Fruit fly (Drosophila melanogaster) whole organism, embryonic: Measurements from ENCODE around the gene lilli.

Source experiments
- CG10431 ChIP-seq: fragments of 200-800 bp; sonication (Bioruptor generic); optimal IDR thresholded peaks from 3 replicates; lab custom pipeline; 2018; ENCODE audit warnings: missing biosample characterization, mild to moderate bottlenecking, missing genetic modification characterization
- CG10543 ChIP-seq: fragments of 200-800 bp; sonication (Bioruptor generic); optimal IDR thresholded peaks from 3 replicates; lab custom pipeline; 2017; ENCODE audit warnings: missing biosample characterization, mild to moderate bottlenecking, missing genetic modification characterization, moderate library complexity
- CG11398 ChIP-seq: fragments of 200-800 bp; sonication (Bioruptor generic); optimal IDR thresholded peaks from 2 replicates; lab custom pipeline; 2016; ENCODE audit warnings: missing biosample characterization, missing genetic modification characterization
- CG13775 ChIP-seq: fragments of 200-800 bp; sonication (Bioruptor generic); optimal IDR thresholded peaks from 3 replicates; lab custom pipeline; 2017; ENCODE audit warnings: missing biosample characterization, mild to moderate bottlenecking, missing genetic modification characterization
- CG17186 ChIP-seq: fragments of 200-800 bp; sonication (Bioruptor generic); optimal IDR thresholded peaks from 3 replicates; lab custom pipeline; 2017; ENCODE audit warnings: missing biosample characterization, missing genetic modification reagents, missing genetic modification characterization
- CG18011 ChIP-seq: fragments of 200-800 bp; sonication (Bioruptor generic); optimal IDR thresholded peaks from 2 replicates; lab custom pipeline; 2017; ENCODE audit warnings: missing biosample characterization, missing genetic modification characterization, mild to moderate bottlenecking, moderate library complexity, missing genotype
- CG42726 ChIP-seq: fragments of 200-800 bp; sonication (Bioruptor generic); IDR thresholded peaks from 2 replicates; pipeline ENCODE4 v1.3.6; 2022; ENCODE audit warnings: missing biosample characterization, missing genetic modification characterization; ENCODE audit not compliant: partially characterized antibody
- CG4707 ChIP-seq: fragments of 200-800 bp; sonication (Bioruptor generic); optimal IDR thresholded peaks from 2 replicates; lab custom pipeline; 2018; ENCODE audit warnings: missing biosample characterization, mild to moderate bottlenecking, missing genetic modification characterization, moderate library complexity
- CG5180 ChIP-seq: fragments of 200-800 bp; sonication (Bioruptor generic); optimal IDR thresholded peaks from 3 replicates; lab custom pipeline; 2017; ENCODE audit warnings: missing biosample characterization, missing genetic modification characterization, mild to moderate bottlenecking, moderate library complexity, missing genetic modification reagents
- CG8388 ChIP-seq: fragments of 200-800 bp; sonication (Bioruptor generic); optimal IDR thresholded peaks from 2 replicates; lab custom pipeline; 2019; ENCODE audit warnings: missing biosample characterization, mild to moderate bottlenecking, missing genetic modification characterization, moderate library complexity
- D19A ChIP-seq: fragments of 200-800 bp; optimal IDR thresholded peaks from 3 replicates; lab custom pipeline; 2019; ENCODE audit warnings: missing biosample characterization, mild to moderate bottlenecking, missing genetic modification characterization, moderate library complexity
- Deaf1 ChIP-seq: fragments of 200-800 bp; optimal IDR thresholded peaks from 3 replicates; lab custom pipeline; 2019; ENCODE audit warnings: missing biosample characterization, mild to moderate bottlenecking, missing genetic modification characterization, moderate library complexity
- Eip74EF ChIP-seq, 2 experiments: fragments of 200-800 bp in 1 of 2; fragments of >200 bp in 1 of 2; sonication (Bioruptor generic) in 1 of 2; optimal IDR thresholded peaks; 2 replicates each; lab custom pipeline; 2017 to 2019; ENCODE audit warnings: missing biosample characterization in 2 of 2, missing genetic modification characterization in 2 of 2, mild to moderate bottlenecking in 1 of 2, moderate library complexity in 1 of 2
- GATAe ChIP-seq: fragments of 200-800 bp; sonication (Bioruptor generic); conservative IDR thresholded peaks from 2 replicates; pipeline ENCODE4 v1.3.6; 2022; ENCODE audit warnings: missing biosample characterization, missing genetic modification characterization
- Gsc ChIP-seq: fragments of 200-800 bp; sonication (Bioruptor generic); IDR thresholded peaks from 2 replicates; pipeline ENCODE4 v1.3.6; 2022; ENCODE audit warnings: missing biosample characterization, missing genetic modification characterization
- Gug ChIP-seq: fragments of 200-800 bp; sonication (Bioruptor generic); IDR thresholded peaks from 4 replicates; pipeline ENCODE4 v1.3.6; 2022; ENCODE audit warnings: missing biosample characterization, missing genetic modification characterization
- HmgD ChIP-seq: fragments of 200-800 bp; sonication (Bioruptor generic); optimal IDR thresholded peaks from 3 replicates; lab custom pipeline; 2016; ENCODE audit warnings: missing biosample characterization, missing genetic modification characterization
- Neu2 ChIP-seq: fragments of 200-800 bp; sonication (Bioruptor generic); optimal IDR thresholded peaks from 3 replicates; lab custom pipeline; 2016; ENCODE audit warnings: missing biosample characterization, missing genetic modification characterization, borderline replicate concordance
- Nf-YC ChIP-seq: fragments of 200-800 bp; optimal IDR thresholded peaks from 3 replicates; lab custom pipeline; 2019; ENCODE audit warnings: missing biosample characterization, mild to moderate bottlenecking, missing genetic modification characterization, moderate library complexity
- Pdp1 ChIP-seq, 2 experiments: fragments of 200-800 bp; sonication (Bioruptor generic); optimal IDR thresholded peaks; 3 replicates each; lab custom pipeline; 2016; ENCODE audit warnings: missing biosample characterization in 2 of 2, missing genetic modification characterization in 2 of 2, mild to moderate bottlenecking in 1 of 2, moderate library complexity in 1 of 2
- Sry-β ChIP-seq: fragments of 200-800 bp; sonication (Bioruptor generic); optimal IDR thresholded peaks from 2 replicates; lab custom pipeline; 2018; ENCODE audit warnings: missing biosample characterization, mild to moderate bottlenecking, missing genetic modification characterization, moderate library complexity
- Stat92E ChIP-seq, 3 experiments: fragments of >200 bp in 2 of 3; fragments of 200-800 bp in 1 of 3; sonication (Bioruptor generic) in 1 of 3; optimal IDR thresholded peaks; 2 replicates each; lab custom pipeline; 2017 to 2019; ENCODE audit warnings: missing biosample characterization in 3 of 3, missing genetic modification characterization in 3 of 3, mild to moderate bottlenecking in 1 of 3, moderate library complexity in 1 of 3
- ato ChIP-seq: fragments of 200-800 bp; sonication (Bioruptor generic); IDR thresholded peaks from 2 replicates; pipeline ENCODE4 v1.3.6; 2022; ENCODE audit warnings: missing biosample characterization, missing genetic modification characterization; ENCODE audit not compliant: partially characterized antibody
- bbx ChIP-seq: fragments of 200-800 bp; sonication (Bioruptor generic); IDR thresholded peaks from 2 replicates; pipeline ENCODE4 v1.3.6; 2022; ENCODE audit warnings: missing biosample characterization, missing genetic modification characterization; ENCODE audit not compliant: partially characterized antibody
- cg ChIP-seq: fragments of 200-800 bp; sonication (Bioruptor generic); optimal IDR thresholded peaks from 3 replicates; lab custom pipeline; 2019; ENCODE audit warnings: missing biosample characterization, mild to moderate bottlenecking, missing genetic modification characterization, moderate library complexity
- chinmo ChIP-seq: fragments of 200-800 bp; sonication (Bioruptor generic); IDR thresholded peaks from 4 replicates; pipeline ENCODE4 v1.3.6; 2022; ENCODE audit warnings: missing biosample characterization, missing genetic modification characterization; ENCODE audit not compliant: partially characterized antibody
- eve ChIP-seq, 2 experiments: fragments of >200 bp; optimal IDR thresholded peaks; 2 replicates each; lab custom pipeline; 2017; ENCODE audit warnings: missing biosample characterization in 2 of 2, missing genetic modification characterization in 2 of 2
- exex ChIP-seq: fragments of 200-800 bp; sonication (Bioruptor generic); optimal IDR thresholded peaks from 4 replicates; lab custom pipeline; 2018; ENCODE audit warnings: missing biosample characterization, mild to moderate bottlenecking, missing genetic modification characterization, moderate library complexity
- grn ChIP-seq: fragments of 200-800 bp; sonication (Bioruptor generic); optimal IDR thresholded peaks from 3 replicates; lab custom pipeline; 2017; ENCODE audit warnings: missing biosample characterization, missing genetic modification characterization
- gsb ChIP-seq: fragments of 200-800 bp; sonication (Bioruptor generic); IDR thresholded peaks from 2 replicates; pipeline ENCODE4 v1.3.6; 2022; ENCODE audit warnings: missing biosample characterization, missing genetic modification characterization
- h ChIP-seq: fragments of >200 bp; optimal IDR thresholded peaks from 2 replicates; lab custom pipeline; 2017
- hkb ChIP-seq, 2 experiments: fragments of 200-800 bp in 1 of 2; fragments of >200 bp in 1 of 2; sonication (Bioruptor generic) in 1 of 2; IDR thresholded peaks in 1 of 2; optimal IDR thresholded peaks in 1 of 2; 2 replicates each; pipeline versions ENCODE4 v1.3.6 to Lab custom; 2017 to 2022; ENCODE audit warnings: missing biosample characterization in 1 of 2, missing genetic modification characterization in 1 of 2
- knrl ChIP-seq: fragments of 200-800 bp; sonication (Bioruptor generic); IDR thresholded peaks from 3 replicates; pipeline ENCODE4 v1.3.6; 2022; ENCODE audit warnings: missing biosample characterization, missing genetic modification characterization; ENCODE audit not compliant: partially characterized antibody
- mirr ChIP-seq: fragments of 200-800 bp; sonication (Bioruptor generic); optimal IDR thresholded peaks from 3 replicates; lab custom pipeline; 2018; ENCODE audit warnings: missing biosample characterization, mild to moderate bottlenecking, missing genetic modification characterization
- pfk ChIP-seq: fragments of 200-800 bp; sonication (Bioruptor generic); optimal IDR thresholded peaks from 2 replicates; lab custom pipeline; 2018; ENCODE audit warnings: missing biosample characterization, mild to moderate bottlenecking, missing genetic modification characterization, moderate library complexity
- row ChIP-seq: fragments of 200-800 bp; sonication (Bioruptor generic); IDR thresholded peaks from 3 replicates; pipeline ENCODE4 v1.3.6; 2022; ENCODE audit warnings: missing biosample characterization, missing genetic modification characterization
- scrt ChIP-seq: fragments of 200-800 bp; sonication (Bioruptor generic); optimal IDR thresholded peaks from 2 replicates; lab custom pipeline; 2018; ENCODE audit warnings: missing biosample characterization, mild to moderate bottlenecking, missing genetic modification characterization, moderate library complexity
- sim ChIP-seq: fragments of 200-800 bp; sonication (Bioruptor generic); IDR thresholded peaks from 2 replicates; pipeline ENCODE4 v1.3.6; 2022; ENCODE audit warnings: missing biosample characterization, missing genetic modification characterization
- slp2 ChIP-seq: fragments of 200-800 bp; sonication (Bioruptor generic); optimal IDR thresholded peaks from 2 replicates; lab custom pipeline; 2016; ENCODE audit warnings: missing biosample characterization, missing genetic modification characterization
- sob ChIP-seq: fragments of 200-800 bp; sonication (Bioruptor generic); IDR thresholded peaks from 2 replicates; pipeline ENCODE4 v1.3.6; 2022; ENCODE audit warnings: missing biosample characterization, missing genetic modification characterization
- tap ChIP-seq: fragments of 200-800 bp; optimal IDR thresholded peaks from 3 replicates; lab custom pipeline; 2019; ENCODE audit warnings: missing biosample characterization, mild to moderate bottlenecking, missing genetic modification characterization, moderate library complexity
- tgo ChIP-seq: fragments of 200-800 bp; sonication (Bioruptor generic); IDR thresholded peaks from 3 replicates; pipeline ENCODE4 v1.3.6; 2022; ENCODE audit warnings: missing biosample characterization, missing genetic modification characterization
- tna ChIP-seq: fragments of 200-800 bp; sonication (Bioruptor generic); IDR thresholded peaks from 2 replicates; pipeline ENCODE4 v1.3.6; 2022; ENCODE audit warnings: missing biosample characterization, missing genetic modification characterization; ENCODE audit not compliant: partially characterized antibody
- trem ChIP-seq: fragments of 200-800 bp; optimal IDR thresholded peaks from 3 replicates; lab custom pipeline; 2019; ENCODE audit warnings: missing biosample characterization, mild to moderate bottlenecking, missing genetic modification characterization, moderate library complexity
- vnd ChIP-seq: fragments of 200-800 bp; sonication (Bioruptor generic); IDR thresholded peaks from 3 replicates; pipeline ENCODE4 v1.3.6; 2022; ENCODE audit warnings: missing biosample characterization, missing genetic modification characterization; ENCODE audit not compliant: partially characterized antibody
- zen2 ChIP-seq: fragments of 200-800 bp; sonication (Bioruptor generic); IDR thresholded peaks from 3 replicates; pipeline ENCODE4 v1.3.6; 2022; ENCODE audit warnings: missing biosample characterization, missing genetic modification characterization; ENCODE audit not compliant: partially characterized antibody

The lilli gene

dm6 chr2L:2861140-2861884 lies 24.4 kb upstream of the lilli start (continued):
- no peak for TF ChIP-seq tna (GFP tag; lab: Robert Waterston, UW)
- no peak for TF ChIP-seq zen2
- no peak for TF ChIP-seq GATAe
- no peak for TF ChIP-seq h
- no peak for TF ChIP-seq knrl (GFP tag; lab: Robert Waterston, UW)
- TF ChIP-seq CG8388: no peak
- no peak for TF ChIP-seq Sry-β
- TF ChIP-seq mirr (GFP tag; lab: Kevin White, UChicago): peak; percentile 52
- no peak for TF ChIP-seq cg (GFP tag; lab: Kevin White, UChicago)
- TF ChIP-seq tgo (GFP tag; lab: Robert Waterston, UW): no peak; the same call in 2 of the 3 replicates
- TF ChIP-seq grn (GFP tag; lab: Kevin White, UChicago): peak; percentile 32
- TF ChIP-seq slp2 (GFP tag; lab: Kevin White, UChicago): no peak
- TF ChIP-seq CG18011 (GFP tag; lab: Kevin White, UChicago): no peak
- peak; percentile 24 for TF ChIP-seq CG5180 (GFP tag; lab: Kevin White, UChicago)
- no peak for TF ChIP-seq Stat92E (GFP tag; optimal IDR thresholded peaks at IDR 0.05; lab: Kevin White, UChicago)
- peak; percentile 72 for TF ChIP-seq CG10543 (GFP tag; lab: Kevin White, UChicago)
- peak; percentile 50 for TF ChIP-seq CG10431 (GFP tag; lab: Kevin White, UChicago)
- TF ChIP-seq gsb (GFP tag; lab: Robert Waterston, UW): no peak
- TF ChIP-seq scrt (GFP tag; lab: Kevin White, UChicago): peak; percentile 2
- TF ChIP-seq CG11398 (GFP tag; lab: Kevin White, UChicago): no peak
- TF ChIP-seq sob (GFP tag; lab: Robert Waterston, UW): peak; percentile 57
- peak in 1 of 2 experiments; percentile 27 for TF ChIP-seq Pdp1 (GFP tag; optimal IDR thresholded peaks at IDR 0.05; lab: Kevin White, UChicago)
- TF ChIP-seq hkb (optimal IDR thresholded peaks at IDR 0.05; lab: Kevin White, UChicago): no peak
- peak; percentile 16; the same call in 1 of the 2 replicates for TF ChIP-seq hkb (GFP tag; IDR thresholded peaks at IDR 0.05; lab: Robert Waterston, UW)
- no peak for TF ChIP-seq CG13775
- 0 out of 2 replicates have a peak, but pooled peaks have one; percentile 34 for TF ChIP-seq bbx (GFP tag; lab: Robert Waterston, UW)
- no peak for TF ChIP-seq CG42726 (GFP tag; lab: Robert Waterston, UW)
- no peak for TF ChIP-seq vnd
- TF ChIP-seq CG4707 (GFP tag; lab: Kevin White, UChicago): peak; percentile 43

- TF ChIP-seq ato (GFP tag; lab: Robert Waterston, UW) (peak; percentile 51; the same call in 1 of the 2 replicates), Deaf1 (peak; percentile 76), Gsc (GFP tag; lab: Robert Waterston, UW) (no peak), HmgD (GFP tag; lab: Kevin White, UChicago) (peak; percentile 2), Eip74EF (GFP tag; optimal IDR thresholded peaks at IDR 0.05; lab: Kevin White, UChicago) (peak in 1 of 2 experiments; percentile 12), tap (peak; percentile 20), D19A (tag; lab: Kevin White, UChicago) (peak; percentile 38), chinmo (GFP tag; lab: Robert Waterston, UW) (peak; percentile 98), scrt (GFP tag; lab: Kevin White, UChicago) (no peak), pfk (no peak), eve (GFP tag; optimal IDR thresholded peaks at IDR 0.05; lab: Kevin White, UChicago) (no peak), row (GFP tag; lab: Robert Waterston, UW) (no peak), CG17186 (GFP tag; lab: Kevin White, UChicago) (no peak), Nf-YC (tag; lab: Kevin White, UChicago) (peak; percentile 15), CG10431 (GFP tag; lab: Kevin White, UChicago) (no peak), trem (tag; lab: Kevin White, UChicago) (no peak), sim (GFP tag; lab: Robert Waterston, UW) (no peak), Gug (GFP tag; lab: Robert Waterston, UW) (no peak), exex (tag; lab: Kevin White, UChicago) (no peak), Neu2 (GFP tag; lab: Kevin White, UChicago) (no peak)
Observed at dm6 chr2L:2861885-2862620, 23.7 kb upstream of the lilli start.
